Worm (Caenorhabditis elegans): Measurements from ENCODE around the gene srd-1.

ce11 chrII:10164137-10164536 lies 18.4 kb downstream of the srd-1 start:
- no peak for TF ChIP-seq pes-1 (GFP tag; IDR thresholded peaks at IDR 0.05)
- no peak for TF ChIP-seq ceh-13 (GFP tag; optimal IDR thresholded peaks at IDR 0.05)
- no peak for TF ChIP-seq ama-1 (optimal IDR thresholded peaks at IDR 0.05)
- no peak for TF ChIP-seq ceh-36 (tag; optimal IDR thresholded peaks at IDR 0.05)
- TF ChIP-seq aly-1 (tag; optimal IDR thresholded peaks at IDR 0.05), result no peak
- TF ChIP-seq tra-4 (tag; optimal IDR thresholded peaks at IDR 0.05), result no peak
- TF ChIP-seq tbx-37 (GFP tag; conservative IDR thresholded peaks at IDR 0.05), result no peak
- TF ChIP-seq B0310.2 (tag; optimal IDR thresholded peaks at IDR 0.05), result no peak
- TF ChIP-seq hmg-4 (GFP tag; optimal IDR thresholded peaks at IDR 0.05), result no peak
- TF ChIP-seq flt-1 (GFP tag; IDR thresholded peaks at IDR 0.05), result no peak

Data from whole organism, early embryonic.